Fruit fly (Drosophila melanogaster): ENCODE results near the gene CG46434.

The CG46434 gene

DNA sequence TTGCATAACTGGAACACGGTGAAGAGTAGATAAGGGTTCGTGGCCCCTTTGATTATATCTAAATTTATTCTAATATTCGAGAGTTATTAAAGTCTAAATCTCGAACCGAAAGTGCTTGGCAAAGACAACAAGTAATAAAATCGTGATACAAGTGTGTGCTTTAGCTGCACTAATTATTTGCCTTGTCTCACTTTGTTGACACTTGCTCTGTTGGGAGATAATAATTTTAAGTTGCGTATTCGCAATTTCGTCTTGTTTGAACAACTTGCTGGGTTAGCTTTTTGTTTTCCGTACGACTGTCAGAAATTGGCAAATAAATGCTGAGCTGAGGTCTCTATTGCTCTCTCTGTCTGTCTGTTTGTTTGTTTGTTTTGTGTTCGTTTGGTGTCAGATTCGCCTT is 39.3 kb downstream of the CG46434 start:
- no peak for TF ChIP-seq fd96Ca (GFP tag; IDR thresholded peaks at IDR 0.05)
- TF ChIP-seq gl (tag; optimal IDR thresholded peaks at IDR 0.05) = no peak
- TF ChIP-seq EcR (GFP tag; optimal IDR thresholded peaks at IDR 0.05) = no peak
- TF ChIP-seq Pif1A (GFP tag; optimal IDR thresholded peaks at IDR 0.05) = no peak
- TF ChIP-seq Snoo (tag; optimal IDR thresholded peaks at IDR 0.05) = no peak
- no peak for TF ChIP-seq Pif1B (GFP tag; optimal IDR thresholded peaks at IDR 0.05)
- no peak for TF ChIP-seq CG8159 (tag; optimal IDR thresholded peaks at IDR 0.05)
- no peak for TF ChIP-seq CG8301 (tag; optimal IDR thresholded peaks at IDR 0.05)
- TF ChIP-seq CG14655 (GFP tag; optimal IDR thresholded peaks at IDR 0.05) = no peak

DNA sequence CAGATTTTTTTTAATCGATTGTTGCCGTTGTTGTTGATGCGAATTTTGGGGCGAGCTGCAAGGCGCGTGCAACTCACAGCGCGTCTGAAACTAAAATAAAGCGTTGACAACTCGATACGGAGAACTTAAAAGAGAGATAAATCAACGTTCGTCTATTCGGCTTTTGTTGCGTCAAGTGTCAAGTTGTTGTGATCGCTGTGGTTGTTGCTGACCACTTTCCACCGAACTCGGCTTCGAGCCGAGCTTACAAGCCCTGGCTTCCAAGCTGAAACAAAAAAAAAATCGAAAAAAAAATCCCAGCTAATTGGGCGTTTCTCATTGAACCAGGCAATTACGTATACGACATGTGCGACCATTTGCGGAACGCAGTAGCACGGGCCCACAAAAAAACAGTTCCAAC is 40.2 kb downstream of the CG46434 start, which contains the start of gene CG9452:
Gene CG9452, minus strand, starts transcription at position 101 of the 400 bp plus-strand sequence.
- no peak for TF ChIP-seq EcR (GFP tag; optimal IDR thresholded peaks at IDR 0.05)
- TF ChIP-seq Pif1A (GFP tag; optimal IDR thresholded peaks at IDR 0.05) = no peak
- TF ChIP-seq CG4496 (GFP tag; IDR thresholded peaks at IDR 0.05) = no peak
- no peak for TF ChIP-seq CG12605 (GFP tag; IDR thresholded peaks at IDR 0.05)
- no peak for TF ChIP-seq CG8159 (tag; optimal IDR thresholded peaks at IDR 0.05)

DNA sequence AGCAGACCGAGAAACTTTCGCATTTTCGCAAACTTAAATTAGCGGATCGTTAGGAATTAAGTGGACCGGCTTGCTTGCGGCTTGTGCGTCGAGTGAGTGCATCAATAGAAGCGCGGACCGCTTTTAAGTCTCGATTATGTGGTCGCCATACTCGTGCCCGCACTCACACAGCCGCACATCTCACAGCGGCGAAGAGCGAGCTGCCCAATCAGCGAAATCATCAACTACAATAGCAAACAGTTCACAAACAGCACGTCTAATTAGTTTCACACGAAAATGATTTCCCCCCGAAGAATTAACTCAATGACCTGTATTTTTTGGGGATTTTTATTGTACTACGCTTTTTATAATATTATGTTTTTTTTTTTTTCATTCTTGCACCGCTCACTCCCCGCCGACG is 43.3 kb downstream of the CG46434 start, which contains the start of gene CG9451:
Gene CG9451, minus strand, starts transcription at position 101 of the 400 bp plus-strand sequence.
- TF ChIP-seq D1 (tag; optimal IDR thresholded peaks at IDR 0.05) (no peak), gl (tag; optimal IDR thresholded peaks at IDR 0.05) (no peak), CG12605 (GFP tag; IDR thresholded peaks at IDR 0.05) (no peak)

DNA sequence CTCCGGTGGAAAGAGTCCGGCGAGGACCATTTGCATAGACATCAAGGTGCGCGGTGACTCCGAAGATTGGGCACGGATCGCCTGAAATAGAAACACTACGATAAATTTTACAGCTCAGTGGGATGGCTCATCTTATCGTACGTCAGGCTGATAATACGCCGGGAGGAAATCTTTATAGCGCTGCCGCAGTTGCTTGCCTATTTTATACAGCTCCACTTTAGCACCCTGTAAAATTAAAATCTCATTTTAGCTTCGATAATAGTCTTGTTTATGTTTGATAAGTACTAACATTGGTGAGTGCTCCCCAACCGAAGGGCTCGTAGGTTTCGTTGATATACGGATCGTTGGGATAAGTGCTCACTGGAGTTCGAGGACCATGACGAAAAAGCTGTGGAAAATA is 44.7 kb downstream of the CG46434 start:
- TF ChIP-seq CG8159 (tag; optimal IDR thresholded peaks at IDR 0.05) (no peak), CG12605 (GFP tag; IDR thresholded peaks at IDR 0.05) (no peak)

DNA sequence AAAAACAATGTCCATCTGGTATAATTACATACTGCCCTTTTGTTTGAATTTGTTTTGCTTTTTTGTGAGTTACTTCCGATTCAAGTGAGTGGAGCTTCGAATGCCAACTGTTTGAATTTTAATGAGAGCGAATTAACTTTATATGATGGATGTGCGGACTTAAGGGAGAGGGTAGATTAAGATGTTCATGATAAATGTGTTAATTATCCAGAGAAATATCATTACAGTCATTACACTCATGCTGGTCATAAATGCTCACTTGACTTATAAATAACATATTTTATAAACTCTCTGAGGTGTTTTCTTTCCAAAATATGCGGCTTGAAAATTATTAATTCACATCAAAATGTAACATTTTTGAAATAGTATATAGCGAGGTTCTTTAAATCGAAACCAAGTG is 46.4 kb downstream of the CG46434 start, which contains the start of gene CG9449:
Gene CG9449, minus strand, starts transcription at position 101 of the 400 bp plus-strand sequence.
- TF ChIP-seq Ets98B (GFP tag; IDR thresholded peaks at IDR 0.05) = no peak
- no peak for TF ChIP-seq Pif1A (GFP tag; optimal IDR thresholded peaks at IDR 0.05)
- no peak for TF ChIP-seq CG14655 (GFP tag; optimal IDR thresholded peaks at IDR 0.05)
- no peak for TF ChIP-seq CG9948 (tag; optimal IDR thresholded peaks at IDR 0.05)
- TF ChIP-seq CG13204 (GFP tag; optimal IDR thresholded peaks at IDR 0.05) = no peak
- TF ChIP-seq CG12605 (GFP tag; IDR thresholded peaks at IDR 0.05) = no peak
- TF ChIP-seq CG8159 (tag; optimal IDR thresholded peaks at IDR 0.05) = no peak
- no peak for TF ChIP-seq CG34367 (tag; optimal IDR thresholded peaks at IDR 0.05)

DNA sequence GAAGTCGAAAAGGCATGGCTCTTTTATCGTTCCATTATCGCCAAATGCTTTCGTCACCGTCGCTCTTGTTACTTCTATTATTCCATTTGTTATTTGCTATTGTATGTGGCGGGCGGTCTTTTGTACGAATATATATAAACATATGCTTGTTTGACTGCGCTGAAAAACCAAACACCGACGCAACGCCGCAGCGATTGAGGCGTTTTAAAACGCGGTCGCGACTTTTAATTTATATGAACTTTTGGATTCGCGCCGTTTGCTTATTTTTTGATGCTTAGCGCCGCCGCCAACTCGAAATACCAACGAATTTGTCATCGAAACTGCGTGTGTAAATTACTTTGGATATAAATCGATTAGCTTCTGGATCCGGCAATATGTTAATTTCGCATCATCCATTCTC is 46.9 kb downstream of the CG46434 start:
- TF ChIP-seq EcR (GFP tag; optimal IDR thresholded peaks at IDR 0.05) (no peak), CG13204 (GFP tag; optimal IDR thresholded peaks at IDR 0.05) (no peak), Ets98B (GFP tag; IDR thresholded peaks at IDR 0.05) (no peak), D1 (tag; optimal IDR thresholded peaks at IDR 0.05) (no peak), CG17806 (tag; optimal IDR thresholded peaks at IDR 0.05) (no peak), Snoo (tag; optimal IDR thresholded peaks at IDR 0.05) (no peak), CG4496 (GFP tag; IDR thresholded peaks at IDR 0.05) (no peak), CG8159 (tag; optimal IDR thresholded peaks at IDR 0.05) (no peak), Pif1A (GFP tag; optimal IDR thresholded peaks at IDR 0.05) (no peak), CG32121 (GFP tag; IDR thresholded peaks at IDR 0.05) (no peak), CG8301 (tag; optimal IDR thresholded peaks at IDR 0.05) (no peak), CG10348 (GFP tag; IDR thresholded peaks at IDR 0.05) (no peak), CG9948 (tag; optimal IDR thresholded peaks at IDR 0.05) (no peak), CG14655 (GFP tag; optimal IDR thresholded peaks at IDR 0.05) (no peak), CG12605 (GFP tag; IDR thresholded peaks at IDR 0.05) (no peak), CG15710 (tag; optimal IDR thresholded peaks at IDR 0.05) (no peak)

DNA sequence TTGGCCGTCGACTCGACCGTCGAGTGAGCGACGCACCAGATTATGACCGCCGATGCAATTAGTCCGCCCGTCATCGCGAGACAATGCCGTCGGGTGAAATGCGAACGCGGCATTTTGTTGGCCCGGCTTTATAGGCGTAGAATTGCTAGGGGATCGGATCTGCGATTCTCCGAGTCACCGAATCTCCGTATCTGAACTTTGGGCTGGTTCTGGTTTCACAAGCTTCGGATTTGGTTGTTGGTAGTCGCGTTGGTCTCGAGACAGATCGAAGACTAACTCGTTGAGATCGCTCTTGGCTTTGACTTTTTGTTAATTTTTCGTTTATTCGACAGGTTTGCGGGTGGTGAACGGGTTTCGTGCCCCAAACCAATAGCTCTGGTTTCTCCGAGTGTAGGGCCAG is 47.4 kb downstream of the CG46434 start:
- TF ChIP-seq CG14655 (GFP tag; optimal IDR thresholded peaks at IDR 0.05) (peak; percentile 8), CG13204 (GFP tag; optimal IDR thresholded peaks at IDR 0.05) (peak; percentile 6), CG4496 (GFP tag; IDR thresholded peaks at IDR 0.05) (0 out of 3 replicates have a peak, but pooled peaks have one; percentile 11), Snoo (tag; optimal IDR thresholded peaks at IDR 0.05) (no peak), CG34367 (tag; optimal IDR thresholded peaks at IDR 0.05) (no peak), Pif1A (GFP tag; optimal IDR thresholded peaks at IDR 0.05) (no peak), CG10348 (GFP tag; IDR thresholded peaks at IDR 0.05) (no peak), CG12605 (GFP tag; IDR thresholded peaks at IDR 0.05) (no peak), Ets98B (GFP tag; IDR thresholded peaks at IDR 0.05) (no peak), D1 (tag; optimal IDR thresholded peaks at IDR 0.05) (no peak), CG32121 (GFP tag; IDR thresholded peaks at IDR 0.05) (no peak)

DNA sequence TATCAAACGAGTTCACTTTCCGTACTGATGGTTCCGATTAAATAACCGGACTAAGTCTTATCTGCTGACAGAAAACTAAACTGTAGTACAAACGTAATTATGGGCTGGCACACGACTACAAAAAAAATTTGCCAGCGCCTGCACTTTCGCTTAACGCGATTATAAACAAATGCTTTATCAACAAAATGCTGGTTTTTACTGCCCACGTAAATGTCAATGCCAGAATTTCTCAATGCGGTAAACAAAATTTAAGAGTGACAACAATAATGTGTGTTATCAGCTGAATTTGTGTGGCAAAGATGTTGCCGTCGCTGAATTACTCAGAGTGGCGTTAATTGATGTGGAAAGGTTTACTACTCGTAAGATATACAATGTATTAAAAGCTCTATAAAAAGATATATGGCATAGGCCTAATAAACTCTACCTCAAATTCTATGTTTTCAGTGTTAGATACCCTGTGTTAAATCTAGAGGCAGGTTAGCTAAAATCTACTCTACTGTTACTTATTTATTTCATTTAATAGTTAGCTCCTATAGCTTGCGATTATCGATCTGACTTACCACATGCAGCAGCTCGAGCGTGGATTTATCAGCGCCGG is 47.9 kb downstream of the CG46434 start:
- TF ChIP-seq CG34367 (tag; optimal IDR thresholded peaks at IDR 0.05) (no peak), CG10348 (GFP tag; IDR thresholded peaks at IDR 0.05) (no peak), EcR (GFP tag; optimal IDR thresholded peaks at IDR 0.05) (no peak), CG8301 (tag; optimal IDR thresholded peaks at IDR 0.05) (no peak), rn (GFP tag; IDR thresholded peaks at IDR 0.05) (no peak), CG13204 (GFP tag; optimal IDR thresholded peaks at IDR 0.05) (no peak)

Data from whole organism, pupa.